Fruit fly (Drosophila melanogaster) whole organism, embryonic: Measurements from ENCODE around the gene CG14982.

Experiments
- ATbp ChIP-seq: fragments of 200-800 bp; sonication (Bioruptor generic); optimal IDR thresholded peaks from 2 replicates; lab custom pipeline; 2017; ENCODE audit warnings: missing biosample characterization, mild to moderate bottlenecking, missing genetic modification characterization, missing genetic modification reagents
- Bteb2 ChIP-seq: fragments of 200-800 bp; sonication (Bioruptor generic); optimal IDR thresholded peaks from 2 replicates; lab custom pipeline; 2016; ENCODE audit warnings: missing biosample characterization, missing genetic modification characterization
- CG10209 ChIP-seq: fragments of 200-800 bp; sonication (Bioruptor generic); optimal IDR thresholded peaks from 3 replicates; lab custom pipeline; 2017; ENCODE audit warnings: missing biosample characterization, mild to moderate bottlenecking, missing genetic modification characterization, missing genetic modification reagents
- CG10321 ChIP-seq: fragments of 200-800 bp; sonication (Bioruptor generic); IDR thresholded peaks from 2 replicates; pipeline ENCODE4 v1.3.6; 2022; ENCODE audit warnings: missing biosample characterization, missing genetic modification characterization
- CG11723 ChIP-seq: fragments of 200-800 bp; sonication (Bioruptor generic); optimal IDR thresholded peaks from 2 replicates; lab custom pipeline; 2017; ENCODE audit warnings: missing biosample characterization, mild to moderate bottlenecking, missing genetic modification characterization
- CG12236 ChIP-seq: fragments of 200-800 bp; sonication (Bioruptor generic); optimal IDR thresholded peaks from 2 replicates; lab custom pipeline; 2016; ENCODE audit warnings: missing biosample characterization, missing genetic modification characterization
- CG1233 ChIP-seq: fragments of 200-800 bp; sonication (Bioruptor generic); optimal IDR thresholded peaks from 4 replicates; lab custom pipeline; 2018; ENCODE audit warnings: missing biosample characterization, mild to moderate bottlenecking, missing genetic modification characterization
- CG12659 ChIP-seq: fragments of 200-800 bp; sonication (Bioruptor generic); optimal IDR thresholded peaks from 3 replicates; lab custom pipeline; 2017; ENCODE audit warnings: mild to moderate bottlenecking, missing biosample characterization, missing genetic modification reagents, missing genetic modification characterization
- CG13296 ChIP-seq: fragments of 200-800 bp; sonication (Bioruptor generic); optimal IDR thresholded peaks from 3 replicates; lab custom pipeline; 2018; ENCODE audit warnings: missing biosample characterization, mild to moderate bottlenecking, missing genetic modification characterization
- CG15011 ChIP-seq: fragments of 200-800 bp; sonication (Bioruptor generic); optimal IDR thresholded peaks from 3 replicates; lab custom pipeline; 2018; ENCODE audit warnings: missing biosample characterization, mild to moderate bottlenecking, missing genetic modification characterization
- CG15514 ChIP-seq: fragments of 200-800 bp; sonication (Bioruptor generic); optimal IDR thresholded peaks from 3 replicates; lab custom pipeline; 2017; ENCODE audit warnings: missing biosample characterization, missing genetic modification characterization, mild to moderate bottlenecking, moderate library complexity, missing genetic modification reagents
- CG1602 ChIP-seq: fragments of 200-800 bp; sonication (Bioruptor generic); optimal IDR thresholded peaks from 3 replicates; lab custom pipeline; 2016; ENCODE audit warnings: missing biosample characterization, missing genetic modification characterization
- CG16779 ChIP-seq: fragments of 200-800 bp; sonication (Bioruptor generic); IDR thresholded peaks from 2 replicates; pipeline ENCODE4 v1.3.6; 2022; ENCODE audit warnings: missing biosample characterization, missing genetic modification characterization
- CG17186 ChIP-seq: fragments of 200-800 bp; sonication (Bioruptor generic); optimal IDR thresholded peaks from 3 replicates; lab custom pipeline; 2017; ENCODE audit warnings: missing biosample characterization, missing genetic modification reagents, missing genetic modification characterization
- CG31365 ChIP-seq: fragments of 200-800 bp; sonication (Bioruptor generic); optimal IDR thresholded peaks from 2 replicates; lab custom pipeline; 2018; ENCODE audit warnings: missing biosample characterization, mild to moderate bottlenecking, missing genetic modification characterization
- CG5953 ChIP-seq: fragments of 200-800 bp; sonication (Bioruptor generic); IDR thresholded peaks from 2 replicates; pipeline ENCODE4 v1.3.6; 2022; ENCODE audit warnings: missing biosample characterization, missing genetic modification characterization
- CG7745 ChIP-seq: fragments of 200-800 bp; sonication (Bioruptor generic); optimal IDR thresholded peaks from 2 replicates; lab custom pipeline; 2018; ENCODE audit warnings: missing biosample characterization, mild to moderate bottlenecking, missing genetic modification characterization, moderate library complexity
- CG7786 ChIP-seq: fragments of 200-800 bp; sonication (Bioruptor generic); optimal IDR thresholded peaks from 2 replicates; lab custom pipeline; 2016; ENCODE audit warnings: missing biosample characterization, missing genetic modification characterization
- CG7928 ChIP-seq: fragments of 200-800 bp; sonication (Bioruptor generic); optimal IDR thresholded peaks from 2 replicates; lab custom pipeline; 2017; ENCODE audit warnings: missing biosample characterization, mild to moderate bottlenecking, missing genetic modification characterization
- CG7987 ChIP-seq: fragments of 200-800 bp; sonication (Bioruptor generic); optimal IDR thresholded peaks from 2 replicates; lab custom pipeline; 2018; ENCODE audit warnings: missing biosample characterization, mild to moderate bottlenecking, missing genetic modification characterization, moderate library complexity
- CG9876 ChIP-seq: fragments of 200-800 bp; sonication (Bioruptor generic); optimal IDR thresholded peaks from 2 replicates; lab custom pipeline; 2016; ENCODE audit warnings: missing biosample characterization, missing genetic modification characterization
- Dbx ChIP-seq: fragments of 200-800 bp; sonication (Bioruptor generic); IDR thresholded peaks from 3 replicates; pipeline ENCODE4 v1.3.6; 2022; ENCODE audit warnings: missing biosample characterization, missing genetic modification characterization
- Fer3 ChIP-seq: fragments of 200-800 bp; sonication (Bioruptor generic); optimal IDR thresholded peaks from 2 replicates; lab custom pipeline; 2018; ENCODE audit warnings: missing biosample characterization, mild to moderate bottlenecking, missing genetic modification characterization, moderate library complexity
- Hand ChIP-seq: fragments of 200-800 bp; sonication (Bioruptor generic); optimal IDR thresholded peaks from 2 replicates; lab custom pipeline; 2017; ENCODE audit warnings: mild to moderate bottlenecking, missing biosample characterization, missing genetic modification reagents, missing genetic modification characterization
- Hey ChIP-seq: fragments of 200-800 bp; sonication (Bioruptor generic); optimal IDR thresholded peaks from 3 replicates; lab custom pipeline; 2018; ENCODE audit warnings: missing biosample characterization, mild to moderate bottlenecking, missing genetic modification characterization
- Hsf ChIP-seq: fragments of 200-800 bp; sonication (Bioruptor generic); optimal IDR thresholded peaks from 3 replicates; lab custom pipeline; 2016; ENCODE audit warnings: missing biosample characterization, missing genetic modification characterization
- Myb ChIP-seq: fragments of 200-800 bp; sonication (Bioruptor generic); optimal IDR thresholded peaks from 2 replicates; lab custom pipeline; 2016; ENCODE audit warnings: missing biosample characterization, missing genetic modification characterization
- NC2α ChIP-seq: fragments of 200-800 bp; sonication (Bioruptor generic); optimal IDR thresholded peaks from 2 replicates; lab custom pipeline; 2016; ENCODE audit warnings: missing biosample characterization, missing genetic modification characterization
- Stat92E ChIP-seq, 3 experiments: fragments of >200 bp in 2 of 3; fragments of 200-800 bp in 1 of 3; sonication (Bioruptor generic) in 1 of 3; optimal IDR thresholded peaks; 2 replicates each; lab custom pipeline; 2017 to 2019; ENCODE audit warnings: missing biosample characterization in 3 of 3, missing genetic modification characterization in 3 of 3, mild to moderate bottlenecking in 1 of 3, moderate library complexity in 1 of 3
- Trl ChIP-seq, 3 experiments: fragments of >200 bp in 2 of 3; fragments of 200-800 bp in 1 of 3; sonication (Bioruptor generic) in 1 of 3; optimal IDR thresholded peaks; 2 replicates in 1 of 3; 3 replicates in 2 of 3; lab custom pipeline; 2016 to 2017; ENCODE audit warnings: missing biosample characterization in 1 of 3, missing genetic modification characterization in 1 of 3
- Xbp1 ChIP-seq: fragments of 200-800 bp; sonication (Bioruptor generic); optimal IDR thresholded peaks from 3 replicates; lab custom pipeline; 2016; ENCODE audit warnings: missing biosample characterization, mild to moderate bottlenecking, missing genetic modification characterization
- ase ChIP-seq: fragments of 200-800 bp; sonication (Bioruptor generic); IDR thresholded peaks from 3 replicates; pipeline ENCODE4 v1.3.6; 2022; ENCODE audit warnings: missing biosample characterization, missing genetic modification characterization
- cg ChIP-seq: fragments of 200-800 bp; sonication (Bioruptor generic); optimal IDR thresholded peaks from 3 replicates; lab custom pipeline; 2019; ENCODE audit warnings: missing biosample characterization, mild to moderate bottlenecking, missing genetic modification characterization, moderate library complexity
- chn ChIP-seq: fragments of 200-800 bp; sonication (Bioruptor generic); optimal IDR thresholded peaks from 2 replicates; lab custom pipeline; 2016; ENCODE audit warnings: missing biosample characterization, missing genetic modification characterization
- da ChIP-seq: fragments of 200-800 bp; sonication (Bioruptor generic); optimal IDR thresholded peaks from 2 replicates; lab custom pipeline; 2016; ENCODE audit warnings: missing biosample characterization, missing genetic modification characterization
- dysf ChIP-seq: fragments of 200-800 bp; sonication (Bioruptor generic); IDR thresholded peaks from 3 replicates; pipeline ENCODE4 v1.3.6; 2022; ENCODE audit warnings: missing biosample characterization, missing genetic modification characterization
- gcm ChIP-seq: fragments of 200-800 bp; sonication (Bioruptor generic); optimal IDR thresholded peaks from 2 replicates; lab custom pipeline; 2019; ENCODE audit warnings: missing biosample characterization, mild to moderate bottlenecking, missing genetic modification characterization, moderate library complexity
- gcm2 ChIP-seq: fragments of 200-800 bp; sonication (Bioruptor generic); optimal IDR thresholded peaks from 2 replicates; lab custom pipeline; 2016; ENCODE audit warnings: missing biosample characterization, missing genetic modification characterization
- gro ChIP-seq: fragments of 200-800 bp; sonication (Bioruptor generic); optimal IDR thresholded peaks from 2 replicates; lab custom pipeline; 2016; ENCODE audit warnings: missing biosample characterization, missing genetic modification characterization
- h ChIP-seq: fragments of >200 bp; optimal IDR thresholded peaks from 2 replicates; lab custom pipeline; 2017
- jing ChIP-seq: fragments of 200-800 bp; sonication (Bioruptor generic); optimal IDR thresholded peaks from 2 replicates; lab custom pipeline; 2018; ENCODE audit warnings: missing biosample characterization, mild to moderate bottlenecking, missing genetic modification characterization
- pzg ChIP-seq: fragments of 200-800 bp; sonication (Bioruptor generic); optimal IDR thresholded peaks from 3 replicates; lab custom pipeline; 2018; ENCODE audit warnings: missing biosample characterization, mild to moderate bottlenecking, missing genetic modification characterization, moderate library complexity
- row ChIP-seq: fragments of 200-800 bp; sonication (Bioruptor generic); IDR thresholded peaks from 3 replicates; pipeline ENCODE4 v1.3.6; 2022; ENCODE audit warnings: missing biosample characterization, missing genetic modification characterization
- sc ChIP-seq, 3 experiments: fragments of >200 bp in 2 of 3; fragments of 200-800 bp in 1 of 3; sonication (Bioruptor generic) in 1 of 3; optimal IDR thresholded peaks; 2 replicates in 2 of 3; 3 replicates in 1 of 3; lab custom pipeline; 2017; ENCODE audit warnings: mild to moderate bottlenecking in 1 of 3, missing biosample characterization in 1 of 3, missing genetic modification characterization in 1 of 3, missing genetic modification reagents in 1 of 3
- sim ChIP-seq: fragments of 200-800 bp; sonication (Bioruptor generic); IDR thresholded peaks from 2 replicates; pipeline ENCODE4 v1.3.6; 2022; ENCODE audit warnings: missing biosample characterization, missing genetic modification characterization
- sqz ChIP-seq: fragments of 200-800 bp; sonication (Bioruptor generic); optimal IDR thresholded peaks from 3 replicates; lab custom pipeline; 2018; ENCODE audit warnings: missing biosample characterization, mild to moderate bottlenecking, missing genetic modification characterization
- tgo ChIP-seq: fragments of 200-800 bp; sonication (Bioruptor generic); IDR thresholded peaks from 3 replicates; pipeline ENCODE4 v1.3.6; 2022; ENCODE audit warnings: missing biosample characterization, missing genetic modification characterization
- tll ChIP-seq, 2 experiments: fragments of 200-800 bp in 1 of 2; fragments of >200 bp in 1 of 2; sonication (Bioruptor generic) in 1 of 2; optimal IDR thresholded peaks; 2 replicates each; lab custom pipeline; 2017 to 2019; ENCODE audit warnings: missing biosample characterization in 2 of 2, missing genetic modification characterization in 2 of 2, mild to moderate bottlenecking in 1 of 2, moderate library complexity in 1 of 2
- ttk ChIP-seq: fragments of 200-800 bp; sonication (Bioruptor generic); IDR thresholded peaks from 2 replicates; pipeline ENCODE4 v2.1.2; 2022; ENCODE audit warnings: missing biosample characterization, missing genetic modification characterization
- yki ChIP-seq: fragments of >200 bp; optimal IDR thresholded peaks from 3 replicates; lab custom pipeline; 2018

The CG14982 gene

dm6 chr3L:3977622-3978355, 35.3 kb downstream of the CG14982 start (continued):
- TF ChIP-seq chn (GFP tag; lab: Kevin White, UChicago) = no peak
- no peak for TF ChIP-seq CG12236 (GFP tag; lab: Kevin White, UChicago)
- no peak for TF ChIP-seq Trl (optimal IDR thresholded peaks at IDR 0.05; lab: Kevin White, UChicago)
- TF ChIP-seq Trl (GFP tag; optimal IDR thresholded peaks at IDR 0.05; lab: Kevin White, UChicago) = no peak
- TF ChIP-seq h = no peak
- no peak for TF ChIP-seq jing (GFP tag; lab: Kevin White, UChicago)
- no peak for TF ChIP-seq CG10321 (GFP tag; lab: Robert Waterston, UW)
- TF ChIP-seq CG12659 (GFP tag; lab: Kevin White, UChicago) = no peak
- no peak for TF ChIP-seq CG13296 (GFP tag; lab: Kevin White, UChicago)
- TF ChIP-seq ATbp (GFP tag; lab: Kevin White, UChicago) = no peak
- no peak for TF ChIP-seq sc (optimal IDR thresholded peaks at IDR 0.05; lab: Kevin White, UChicago)
- TF ChIP-seq sc (GFP tag; optimal IDR thresholded peaks at IDR 0.05; lab: Kevin White, UChicago) = peak; percentile 22
- TF ChIP-seq ttk (GFP tag; lab: Robert Waterston, UW) = no peak
- no peak for TF ChIP-seq Hsf
- TF ChIP-seq CG1233 (GFP tag; lab: Kevin White, UChicago) = no peak
- TF ChIP-seq NC2α (GFP tag; lab: Kevin White, UChicago) = no peak
- TF ChIP-seq CG7786 = no peak
- TF ChIP-seq sim (GFP tag; lab: Robert Waterston, UW) = no peak
- TF ChIP-seq CG15011 (GFP tag; lab: Kevin White, UChicago) = no peak
- no peak for TF ChIP-seq ase (GFP tag; lab: Robert Waterston, UW)
- TF ChIP-seq Bteb2 (GFP tag; lab: Kevin White, UChicago) = no peak
- no peak for TF ChIP-seq da (GFP tag; lab: Kevin White, UChicago)
- no peak for TF ChIP-seq dysf (GFP tag; lab: Robert Waterston, UW)
- no peak for TF ChIP-seq CG9876 (GFP tag; lab: Kevin White, UChicago)
- no peak for TF ChIP-seq Hand (GFP tag; lab: Kevin White, UChicago)
- TF ChIP-seq yki = no peak
- TF ChIP-seq sqz (GFP tag; lab: Kevin White, UChicago) = peak; percentile 89
- TF ChIP-seq Hey (tag; lab: Kevin White, UChicago) = no peak
- no peak for TF ChIP-seq CG7745 (tag; lab: Kevin White, UChicago)
- no peak for TF ChIP-seq cg (GFP tag; lab: Kevin White, UChicago)
- no peak for TF ChIP-seq CG7928 (GFP tag; lab: Kevin White, UChicago)
- peak; percentile 54 for TF ChIP-seq row (GFP tag; lab: Robert Waterston, UW)
- no peak for TF ChIP-seq pzg (GFP tag; lab: Kevin White, UChicago)
- no peak for TF ChIP-seq tgo (GFP tag; lab: Robert Waterston, UW)
- TF ChIP-seq CG7987 (GFP tag; lab: Kevin White, UChicago) = no peak
- no peak for TF ChIP-seq Fer3 (tag; lab: Kevin White, UChicago)
- peak in 1 of 2 experiments; percentile 54 for TF ChIP-seq tll (GFP tag; optimal IDR thresholded peaks at IDR 0.05; lab: Kevin White, UChicago)
- no peak for TF ChIP-seq Dbx
- TF ChIP-seq CG31365 = no peak
- no peak for TF ChIP-seq CG17186 (GFP tag; lab: Kevin White, UChicago)
- TF ChIP-seq CG1602 (GFP tag; lab: Kevin White, UChicago) = peak; percentile 5
- no peak for TF ChIP-seq gcm2
- TF ChIP-seq gro (GFP tag; lab: Kevin White, UChicago) = no peak
- no peak for TF ChIP-seq CG16779 (GFP tag; lab: Robert Waterston, UW)
- TF ChIP-seq Stat92E (GFP tag; optimal IDR thresholded peaks at IDR 0.05; lab: Kevin White, UChicago) = no peak
- TF ChIP-seq CG11723 (GFP tag; lab: Kevin White, UChicago) = no peak
- no peak for TF ChIP-seq CG5953 (GFP tag; lab: Robert Waterston, UW)
- TF ChIP-seq Xbp1 (GFP tag; lab: Kevin White, UChicago) = no peak
- peak; percentile 19 for TF ChIP-seq gcm (GFP tag; lab: Kevin White, UChicago)
- TF ChIP-seq Myb (GFP tag; lab: Kevin White, UChicago) = no peak
- peak; percentile 9 for TF ChIP-seq CG10209
- no peak for TF ChIP-seq CG15514 (GFP tag; lab: Kevin White, UChicago)
